Worm (Caenorhabditis elegans) whole organism, late embryonic: Measurements from ENCODE around the gene C46F11.6.

Experiments used
- C38D4.7 ChIP-seq: fragments of 200-800 bp; sonication (Bioruptor generic); optimal IDR thresholded peaks from 2 replicates; lab custom pipeline; 2018; ENCODE audit warnings: mild to moderate bottlenecking, missing genetic modification characterization, moderate library complexity, missing compliant biosample characterization
- K02D7.2 ChIP-seq: sonication (generic microtip); optimal IDR thresholded peaks from 2 replicates; lab custom pipeline; 2017; ENCODE audit warnings: mild to moderate bottlenecking, missing genetic modification characterization, missing compliant biosample characterization
- K09A11.1 ChIP-seq: sonication (generic microtip); optimal IDR thresholded peaks from 2 replicates; lab custom pipeline; 2017; ENCODE audit warnings: antibody characterized with exemption, mild to moderate bottlenecking, missing genetic modification characterization, missing compliant biosample characterization; ENCODE audit not compliant: insufficient read depth
- T23F11.4 ChIP-seq: fragments of 200-800 bp; sonication (Bioruptor generic); optimal IDR thresholded peaks from 2 replicates; lab custom pipeline; 2018; ENCODE audit warnings: mild to moderate bottlenecking, missing genetic modification characterization, missing compliant biosample characterization
- ahr-1 ChIP-seq: sonication (generic microtip); optimal IDR thresholded peaks from 2 replicates; lab custom pipeline; 2016; ENCODE audit warnings: missing genetic modification characterization, missing compliant biosample characterization
- ama-1 ChIP-seq: fragments of 150-350 bp; optimal IDR thresholded peaks from 2 replicates; lab custom pipeline; 2014
- ceh-19 ChIP-seq: fragments of 200-800 bp; sonication (Bioruptor generic); optimal IDR thresholded peaks from 2 replicates; lab custom pipeline; 2018; ENCODE audit warnings: mild to moderate bottlenecking, missing genetic modification characterization, missing compliant biosample characterization
- ceh-2 ChIP-seq: sonication (generic microtip); optimal IDR thresholded peaks from 2 replicates; lab custom pipeline; 2016; ENCODE audit warnings: missing genotype, missing genetic modification characterization, missing compliant biosample characterization
- ceh-22 ChIP-seq: sonication (generic microtip); optimal IDR thresholded peaks from 2 replicates; lab custom pipeline; 2017; ENCODE audit warnings: missing biosample characterization, missing genetic modification characterization
- ceh-30 ChIP-seq: fragments of 150-350 bp; optimal IDR thresholded peaks from 2 replicates; lab custom pipeline; 2014; ENCODE audit warnings: missing biosample characterization, missing genetic modification characterization
- ceh-31 ChIP-seq: sonication (generic microtip); optimal IDR thresholded peaks from 2 replicates; lab custom pipeline; 2016; ENCODE audit warnings: missing genetic modification characterization, missing compliant biosample characterization
- ceh-34 ChIP-seq: sonication (generic microtip); optimal IDR thresholded peaks from 2 replicates; lab custom pipeline; 2016; ENCODE audit warnings: mild to moderate bottlenecking, missing genetic modification characterization, missing compliant biosample characterization
- ceh-6 ChIP-seq: fragments of 200-800 bp; sonication (Bioruptor generic); optimal IDR thresholded peaks from 2 replicates; lab custom pipeline; 2018; ENCODE audit warnings: mild to moderate bottlenecking, missing genetic modification characterization, missing compliant biosample characterization
- elt-2 ChIP-seq: sonication (generic microtip); optimal IDR thresholded peaks from 2 replicates; lab custom pipeline; 2016; ENCODE audit warnings: missing genetic modification reagents, missing genetic modification characterization, missing compliant biosample characterization
- elt-4 ChIP-seq: sonication (generic microtip); optimal IDR thresholded peaks from 2 replicates; lab custom pipeline; 2016; ENCODE audit warnings: missing genetic modification characterization, missing compliant biosample characterization
- eyg-1 ChIP-seq: sonication (generic microtip); optimal IDR thresholded peaks from 2 replicates; lab custom pipeline; 2016; ENCODE audit warnings: missing genotype, missing genetic modification characterization, missing compliant biosample characterization
- fax-1 ChIP-seq: sonication (generic microtip); optimal IDR thresholded peaks from 2 replicates; lab custom pipeline; 2016; ENCODE audit warnings: missing genotype, missing genetic modification characterization, missing compliant biosample characterization
- fkh-10 ChIP-seq: fragments of 150-350 bp; optimal IDR thresholded peaks from 2 replicates; lab custom pipeline; 2014; ENCODE audit warnings: missing biosample characterization, missing genetic modification reagents, missing genetic modification characterization
- hlh-15 ChIP-seq: sonication (generic microtip); optimal IDR thresholded peaks from 2 replicates; lab custom pipeline; 2016; ENCODE audit warnings: missing genetic modification characterization, missing compliant biosample characterization
- hlh-30 ChIP-seq: sonication (generic microtip); optimal IDR thresholded peaks from 2 replicates; lab custom pipeline; 2017; ENCODE audit warnings: antibody characterized with exemption, missing genetic modification characterization, missing compliant biosample characterization; ENCODE audit not compliant: insufficient read depth
- mec-3 ChIP-seq: sonication (generic microtip); optimal IDR thresholded peaks from 2 replicates; lab custom pipeline; 2016; ENCODE audit warnings: borderline replicate concordance, missing genetic modification characterization, missing compliant biosample characterization
- nfya-1 ChIP-seq: sonication (generic microtip); optimal IDR thresholded peaks from 2 replicates; lab custom pipeline; 2017; ENCODE audit warnings: missing genetic modification characterization, mild to moderate bottlenecking, missing compliant biosample characterization, antibody characterized with exemption, moderate library complexity
- nhr-11 ChIP-seq: fragments of 150-350 bp; optimal IDR thresholded peaks from 2 replicates; lab custom pipeline; 2014; ENCODE audit warnings: missing biosample characterization, missing genetic modification characterization
- nhr-232 ChIP-seq: sonication (generic microtip); optimal IDR thresholded peaks from 2 replicates; lab custom pipeline; 2016; ENCODE audit warnings: missing genetic modification characterization, missing compliant biosample characterization
- npax-4 ChIP-seq: sonication (generic microtip); optimal IDR thresholded peaks from 2 replicates; lab custom pipeline; 2016; ENCODE audit warnings: missing genetic modification characterization, missing compliant biosample characterization
- odd-2 ChIP-seq: sonication (generic microtip); optimal IDR thresholded peaks from 2 replicates; lab custom pipeline; 2017; ENCODE audit warnings: antibody characterized with exemption, mild to moderate bottlenecking, missing genetic modification characterization, missing compliant biosample characterization
- pag-3 ChIP-seq: sonication (generic microtip); optimal IDR thresholded peaks from 2 replicates; lab custom pipeline; 2016; ENCODE audit warnings: missing compliant biosample characterization, missing genetic modification characterization, borderline replicate concordance
- pat-9 ChIP-seq: fragments of 200-800 bp; sonication (Bioruptor generic); optimal IDR thresholded peaks from 2 replicates; lab custom pipeline; 2018; ENCODE audit warnings: mild to moderate bottlenecking, missing genetic modification characterization, moderate library complexity, missing compliant biosample characterization
- pqm-1 ChIP-seq: sonication (generic microtip); optimal IDR thresholded peaks from 2 replicates; lab custom pipeline; 2016; ENCODE audit warnings: missing genetic modification characterization, missing compliant biosample characterization
- pros-1 ChIP-seq: fragments of 150-350 bp; optimal IDR thresholded peaks from 2 replicates; lab custom pipeline; 2014; ENCODE audit warnings: missing biosample characterization, missing genetic modification reagents, missing genetic modification characterization
- ref-2 ChIP-seq: sonication (generic microtip); optimal IDR thresholded peaks from 2 replicates; lab custom pipeline; 2016; ENCODE audit warnings: missing genetic modification characterization, missing compliant biosample characterization
- rnt-1 ChIP-seq: sonication (generic microtip); optimal IDR thresholded peaks from 2 replicates; lab custom pipeline; 2016; ENCODE audit warnings: missing genetic modification characterization, missing compliant biosample characterization
- sdc-2 ChIP-seq: sonication (generic microtip); optimal IDR thresholded peaks from 2 replicates; lab custom pipeline; 2016; ENCODE audit warnings: missing genotype, missing genetic modification characterization, missing compliant biosample characterization
- sox-2 ChIP-seq: fragments of 200-800 bp; sonication (Bioruptor generic); IDR thresholded peaks from 2 replicates; pipeline ENCODE4 v1.3.6; 2022; ENCODE audit warnings: missing genetic modification reagents, missing genetic modification characterization, missing compliant biosample characterization
- sox-4 ChIP-seq: sonication (generic microtip); optimal IDR thresholded peaks from 2 replicates; lab custom pipeline; 2017; ENCODE audit warnings: mild to moderate bottlenecking, missing genetic modification characterization, inconsistent platforms, missing compliant biosample characterization
- syd-9 ChIP-seq: sonication (generic microtip); optimal IDR thresholded peaks from 2 replicates; lab custom pipeline; 2016; ENCODE audit warnings: mild to moderate bottlenecking, missing genetic modification characterization, moderate library complexity, missing compliant biosample characterization
- unc-42 ChIP-seq: sonication (generic microtip); optimal IDR thresholded peaks from 2 replicates; lab custom pipeline; 2016; ENCODE audit warnings: missing genotype, missing genetic modification characterization, missing compliant biosample characterization
- ztf-16 ChIP-seq: sonication (generic microtip); optimal IDR thresholded peaks from 2 replicates; lab custom pipeline; 2017; ENCODE audit warnings: missing genetic modification characterization, missing compliant biosample characterization

Gene C46F11.6

ce11 chrIII:3677378-3677777, 7.1 kb upstream of the C46F11.6 start (continued):
- TF ChIP-seq pat-9 (tag; lab: Kevin White, UChicago) (no peak), ceh-22 (no peak), nhr-11 (no peak), sox-4 (tag; lab: Kevin White, UChicago) (no peak), fax-1 (tag; lab: Kevin White, UChicago) (no peak), ahr-1 (tag; lab: Kevin White, UChicago) (no peak), sox-2 (no peak), ceh-2 (no peak), ceh-31 (tag; lab: Kevin White, UChicago) (peak; percentile 63), ama-1 (lab: Kevin White, UChicago) (no peak), ceh-30 (tag; lab: Kevin White, UChicago) (no peak), odd-2 (tag; lab: Kevin White, UChicago) (no peak), nhr-232 (tag; lab: Kevin White, UChicago) (no peak), fkh-10 (GFP tag; lab: Kevin White, UChicago) (no peak), eyg-1 (tag; lab: Kevin White, UChicago) (no peak), hlh-30 (no peak), ceh-6 (GFP tag; lab: Kevin White, UChicago) (no peak), hlh-15 (tag; lab: Kevin White, UChicago) (no peak), syd-9 (tag; lab: Kevin White, UChicago) (no peak), npax-4 (tag; lab: Kevin White, UChicago) (no peak), ceh-19 (GFP tag; lab: Kevin White, UChicago) (no peak), ref-2 (tag; lab: Kevin White, UChicago) (peak; percentile 28), C38D4.7 (GFP tag; lab: Kevin White, UChicago) (no peak), mec-3 (no peak), pqm-1 (tag; lab: Kevin White, UChicago) (no peak), ztf-16 (tag; lab: Kevin White, UChicago) (no peak), rnt-1 (tag; lab: Kevin White, UChicago) (no peak), sdc-2 (tag; lab: Kevin White, UChicago) (no peak), unc-42 (tag; lab: Kevin White, UChicago) (peak; percentile 29)
- TF ChIP-seq, all 69 proteins: peak for 10

ce11 chrIII:3675480-3675879, 5.2 kb upstream of the C46F11.6 start:
- TF ChIP-seq K09A11.1 (tag; lab: Kevin White, UChicago): no peak
- TF ChIP-seq odd-2 (tag; lab: Kevin White, UChicago): no peak
- no peak for TF ChIP-seq pag-3 (tag; lab: Kevin White, UChicago)
- TF ChIP-seq ceh-19 (GFP tag; lab: Kevin White, UChicago): no peak
- peak; percentile 14 for TF ChIP-seq ceh-31 (tag; lab: Kevin White, UChicago)

- peak; percentile 89 for TF ChIP-seq elt-2 (tag; lab: Kevin White, UChicago)
- no peak for TF ChIP-seq sdc-2 (tag; lab: Kevin White, UChicago)
- no peak for TF ChIP-seq pros-1 (tag; lab: Kevin White, UChicago)
- no peak for TF ChIP-seq K02D7.2
Measured at ce11 chrIII:3674149-3674548, 3.9 kb upstream of the C46F11.6 start.

- TF ChIP-seq ceh-34 (tag; lab: Kevin White, UChicago) (peak; percentile 5), ceh-31 (tag; lab: Kevin White, UChicago) (peak; percentile 21), ceh-6 (GFP tag; lab: Kevin White, UChicago) (no peak), ceh-22 (peak; percentile 43), unc-42 (tag; lab: Kevin White, UChicago) (peak; percentile 79), nfya-1 (tag; lab: Kevin White, UChicago) (peak; percentile 2), T23F11.4 (GFP tag; lab: Kevin White, UChicago) (no peak), elt-4 (no peak), eyg-1 (tag; lab: Kevin White, UChicago) (no peak)
Measured at ce11 chrIII:3672839-3673238, 2.6 kb upstream of the C46F11.6 start.
